Worm (Caenorhabditis elegans): ENCODE data around the gene sams-3.

Gene sams-3

DNA sequence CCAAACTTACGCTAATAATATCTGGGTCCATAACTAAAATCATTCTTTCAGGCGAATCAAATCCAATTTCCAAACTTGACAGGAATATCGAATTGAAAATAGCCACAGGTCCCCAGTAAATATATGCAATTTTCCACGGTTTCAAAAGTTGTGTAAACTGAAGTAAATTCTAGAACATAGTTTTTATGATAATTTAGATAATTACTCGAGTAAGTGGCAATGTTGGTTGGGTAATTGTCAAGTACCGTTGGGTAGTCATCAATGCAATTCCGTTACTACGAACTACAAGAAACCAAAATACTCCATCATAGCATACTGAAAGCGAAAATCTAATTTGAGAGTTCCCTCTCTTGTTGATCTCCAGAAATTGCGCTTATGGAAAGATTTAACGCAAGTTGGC is 20.9 kb downstream of the sams-3 start:
- no peak for TF ChIP-seq lsy-2 (tag; optimal IDR thresholded peaks at IDR 0.05)
- no peak for TF ChIP-seq efl-1 (optimal IDR thresholded peaks at IDR 0.05)
- TF ChIP-seq efl-1 (GFP tag; optimal IDR thresholded peaks at IDR 0.05 in 1 of 2): peak in 1 of 2 experiments; percentile 79

DNA sequence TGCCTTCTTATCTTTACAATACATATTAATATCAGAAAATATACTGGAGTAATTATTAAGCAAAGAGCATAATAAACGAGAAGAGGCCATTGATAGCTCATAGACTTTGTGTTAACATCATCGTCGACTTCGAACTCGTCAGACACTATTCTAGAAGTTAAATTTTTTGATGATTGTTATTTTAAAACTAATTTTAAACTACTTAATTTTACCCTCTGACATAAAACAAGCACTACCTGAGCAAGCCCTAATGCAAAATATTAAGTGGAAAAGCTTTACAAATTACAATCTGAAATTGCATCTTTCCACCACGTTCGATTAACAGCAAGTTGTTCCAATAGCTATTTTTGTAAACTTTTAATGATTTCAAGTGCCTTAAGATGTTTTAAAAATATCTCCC is 21.6 kb downstream of the sams-3 start, which contains the start of gene srv-17:
srv-17 (minus strand) TSS at position 101 of the 400 bp plus-strand sequence.
- TF ChIP-seq nhr-28 (tag; optimal IDR thresholded peaks at IDR 0.05) (no peak), lin-14 (GFP tag; optimal IDR thresholded peaks at IDR 0.05) (no peak), vab-15 (tag; optimal IDR thresholded peaks at IDR 0.05) (no peak), tbx-2 (tag; optimal IDR thresholded peaks at IDR 0.05) (no peak), C16A3.4 (tag; optimal IDR thresholded peaks at IDR 0.05) (no peak), mep-1 (tag; optimal IDR thresholded peaks at IDR 0.05) (no peak), lin-13 (GFP tag; optimal IDR thresholded peaks at IDR 0.05) (no peak), dsc-1 (tag; optimal IDR thresholded peaks at IDR 0.05) (no peak), lin-35 (GFP tag; optimal IDR thresholded peaks at IDR 0.05) (no peak), nhr-76 (tag; optimal IDR thresholded peaks at IDR 0.05) (no peak), sptf-1 (tag; optimal IDR thresholded peaks at IDR 0.05) (no peak), grh-1 (GFP tag; IDR thresholded peaks at IDR 0.05) (no peak), nhr-85 (tag) (no peak), pax-3 (tag; optimal IDR thresholded peaks at IDR 0.05) (no peak), aly-2 (tag; optimal IDR thresholded peaks at IDR 0.05) (no peak), sup-37 (GFP tag; optimal IDR thresholded peaks at IDR 0.05) (no peak)

DNA sequence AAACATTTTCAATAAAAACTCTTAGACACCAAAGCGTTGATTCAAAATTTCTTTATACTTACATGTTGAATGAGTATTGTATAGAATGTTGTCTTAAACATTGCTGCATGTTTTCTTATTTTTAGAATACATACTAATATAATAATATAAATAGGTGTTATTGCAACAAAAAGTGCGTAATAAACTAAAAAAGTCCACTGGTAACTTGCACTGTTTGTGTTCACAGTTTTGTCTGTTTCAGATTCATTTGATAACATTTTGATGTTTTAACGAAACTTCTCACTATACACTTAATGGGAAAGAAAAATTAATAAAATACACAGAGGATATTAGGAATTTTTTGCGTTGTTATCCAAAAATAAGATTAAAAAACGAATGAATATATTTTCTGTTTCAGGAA is 25.4 kb downstream of the sams-3 start, which contains the start of gene srv-19:
srv-19 (minus strand) TSS at position 101 of the 400 bp plus-strand sequence.
- TF ChIP-seq elt-3 (tag; optimal IDR thresholded peaks at IDR 0.05) (no peak), lin-13 (GFP tag; optimal IDR thresholded peaks at IDR 0.05) (no peak), sup-37 (GFP tag; optimal IDR thresholded peaks at IDR 0.05) (no peak)

DNA sequence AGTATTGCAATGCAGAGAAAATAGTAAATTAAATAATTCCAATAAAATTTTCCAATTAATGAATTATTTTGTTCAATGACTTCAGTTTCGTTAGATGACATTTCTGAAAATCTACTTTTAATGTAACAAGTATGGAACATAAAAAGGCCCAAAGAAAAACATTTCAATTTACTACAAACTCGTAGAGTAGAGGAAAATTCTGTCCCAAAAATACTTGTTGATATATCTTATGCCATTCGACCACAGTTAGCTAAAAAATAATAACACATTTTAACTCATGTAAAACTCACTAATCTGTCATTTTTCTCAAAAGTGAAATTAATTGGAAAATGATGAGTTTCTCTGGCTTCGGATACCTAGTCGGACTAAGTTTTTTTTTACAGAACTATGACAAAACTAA is 28.8 kb downstream of the sams-3 start, which contains the start of gene srv-21:
srv-21 (minus strand) TSS at position 101 of the 400 bp plus-strand sequence.
- no peak for TF ChIP-seq xbp-1 (tag; optimal IDR thresholded peaks at IDR 0.05)
- TF ChIP-seq swsn-7 (tag; optimal IDR thresholded peaks at IDR 0.05): no peak

DNA sequence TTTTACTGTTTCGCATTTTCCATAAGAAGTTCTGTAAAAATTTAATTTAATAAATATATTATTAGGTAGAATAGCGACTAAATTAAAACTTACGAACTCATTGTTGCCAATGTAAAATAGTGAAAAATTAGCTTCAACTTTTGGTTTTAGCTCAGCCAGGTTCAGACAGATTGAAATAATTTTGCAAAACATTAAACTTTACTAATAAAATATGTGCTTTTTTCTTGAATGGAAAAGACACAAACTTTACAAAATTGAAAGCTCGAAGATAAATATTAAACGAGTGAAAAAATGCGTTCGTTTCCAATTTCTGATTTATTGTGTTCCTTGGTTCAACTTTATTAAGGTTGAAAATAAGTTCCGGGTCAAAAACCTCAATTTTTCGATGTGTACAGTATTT is 31.4 kb downstream of the sams-3 start, which contains the start of gene srv-22:
srv-22 (minus strand) TSS at position 101 of the 400 bp plus-strand sequence.
- TF ChIP-seq efl-1 (optimal IDR thresholded peaks at IDR 0.05): no peak
- TF ChIP-seq efl-1 (GFP tag; optimal IDR thresholded peaks at IDR 0.05 in 1 of 2): no peak
- TF ChIP-seq skn-1 (tag; optimal IDR thresholded peaks at IDR 0.05): no peak

DNA sequence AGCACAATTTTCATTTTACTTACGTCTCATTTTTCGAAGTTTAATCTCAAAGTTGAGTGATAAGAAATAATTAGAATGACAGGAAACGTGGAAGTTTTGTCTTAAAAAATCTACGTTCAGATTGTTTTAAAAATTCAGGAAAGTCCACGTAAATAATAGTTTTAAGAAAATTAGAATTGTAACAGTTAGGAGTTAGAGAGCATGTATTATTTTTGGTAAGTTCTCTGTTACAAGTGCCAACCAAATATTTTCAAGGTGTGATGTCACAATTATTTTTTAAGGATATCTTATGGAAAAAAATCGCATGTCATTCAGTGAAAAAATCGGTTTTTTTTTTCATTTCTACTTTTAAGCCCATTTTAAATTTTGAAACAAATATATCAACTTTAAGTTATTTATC is 36.0 kb downstream of the sams-3 start, which contains the start of gene H04M03.11:
H04M03.11 (minus strand) TSS at position 101 of the 400 bp plus-strand sequence.
- no peak for TF ChIP-seq F16B12.6 (tag; optimal IDR thresholded peaks at IDR 0.05)
- no peak for TF ChIP-seq mep-1 (tag; optimal IDR thresholded peaks at IDR 0.05)
- no peak for TF ChIP-seq nhr-237 (tag; optimal IDR thresholded peaks at IDR 0.05)
- TF ChIP-seq nhr-12 (tag; optimal IDR thresholded peaks at IDR 0.05): no peak
- no peak for TF ChIP-seq fos-1 (tag; optimal IDR thresholded peaks at IDR 0.05)
- TF ChIP-seq snu-23 (GFP tag; optimal IDR thresholded peaks at IDR 0.05): no peak
- no peak for TF ChIP-seq nhr-84 (tag; optimal IDR thresholded peaks at IDR 0.05)
- TF ChIP-seq ces-1 (GFP tag; optimal IDR thresholded peaks at IDR 0.05): no peak
- no peak for TF ChIP-seq pqm-1 (tag; optimal IDR thresholded peaks at IDR 0.05)
- no peak for TF ChIP-seq sox-4 (tag; optimal IDR thresholded peaks at IDR 0.05)
- no peak for TF ChIP-seq efl-3 (GFP tag; optimal IDR thresholded peaks at IDR 0.05)
- no peak for TF ChIP-seq ceh-90 (tag; optimal IDR thresholded peaks at IDR 0.05)
- no peak for TF ChIP-seq nhr-77 (tag; optimal IDR thresholded peaks at IDR 0.05)
- TF ChIP-seq C16A3.4 (tag; optimal IDR thresholded peaks at IDR 0.05): no peak
- TF ChIP-seq C04F5.9 (tag; optimal IDR thresholded peaks at IDR 0.05): no peak
- no peak for TF ChIP-seq egl-13 (tag; optimal IDR thresholded peaks at IDR 0.05)
- no peak for TF ChIP-seq nhr-19 (GFP tag; conservative IDR thresholded peaks at IDR 0.05)
- no peak for TF ChIP-seq elt-3 (tag; optimal IDR thresholded peaks at IDR 0.05)
- TF ChIP-seq irx-1 (tag; optimal IDR thresholded peaks at IDR 0.05): no peak
- no peak for TF ChIP-seq ztf-11 (tag; optimal IDR thresholded peaks at IDR 0.05)

Data from whole organism, L1 larva.